Fruit fly (Drosophila melanogaster) whole organism, prepupa: ENCODE results near the gene CG42655.
A peak's percentile ranks its signal among the peaks of the same experiment; 100 is the strongest.

Source experiments
- Blimp-1 ChIP-seq: fragments of 200-800 bp; sonication (Bioruptor generic); optimal IDR thresholded peaks from 3 replicates; lab custom pipeline; 2017; ENCODE audit warnings: missing biosample characterization, missing genetic modification characterization, mild to moderate bottlenecking, moderate library complexity, missing genetic modification reagents
- CG10631 ChIP-seq: fragments of 200-800 bp; sonication (Bioruptor generic); optimal IDR thresholded peaks from 2 replicates; lab custom pipeline; 2016; ENCODE audit warnings: missing biosample characterization, missing genetic modification characterization
- CG11294 ChIP-seq: fragments of 200-800 bp; sonication (Bioruptor generic); IDR thresholded peaks from 2 replicates; pipeline ENCODE4 v1.3.6; 2022; ENCODE audit warnings: missing biosample characterization, missing genetic modification characterization
- CG11762 ChIP-seq: fragments of 200-800 bp; sonication (Bioruptor generic); optimal IDR thresholded peaks from 3 replicates; lab custom pipeline; 2016; ENCODE audit warnings: missing biosample characterization, missing genetic modification characterization; ENCODE audit not compliant: insufficient read depth
- CG11902 ChIP-seq: fragments of 200-800 bp; sonication (Bioruptor generic); optimal IDR thresholded peaks from 3 replicates; lab custom pipeline; 2016; ENCODE audit warnings: missing biosample characterization, missing genetic modification characterization
- CG15336 ChIP-seq: fragments of 200-800 bp; sonication (Bioruptor generic); IDR thresholded peaks from 2 replicates; pipeline ENCODE4 v1.3.6; 2022; ENCODE audit warnings: missing biosample characterization, missing genetic modification characterization
- CG1621 ChIP-seq: fragments of 200-800 bp; sonication (Bioruptor generic); optimal IDR thresholded peaks from 3 replicates; lab custom pipeline; 2018; ENCODE audit warnings: missing biosample characterization, mild to moderate bottlenecking, missing genetic modification characterization
- CG31627 ChIP-seq: fragments of 200-800 bp; sonication (Bioruptor generic); optimal IDR thresholded peaks from 3 replicates; lab custom pipeline; 2016; ENCODE audit warnings: missing biosample characterization, missing genetic modification characterization
- CG32006 ChIP-seq: fragments of 200-800 bp; sonication (Bioruptor generic); optimal IDR thresholded peaks from 3 replicates; lab custom pipeline; 2017; ENCODE audit warnings: missing biosample characterization, mild to moderate bottlenecking, missing genetic modification characterization
- CG4318 ChIP-seq: fragments of 200-800 bp; sonication (Bioruptor generic); optimal IDR thresholded peaks from 3 replicates; lab custom pipeline; 2017; ENCODE audit warnings: missing biosample characterization, mild to moderate bottlenecking, missing genetic modification characterization
- CG6163 ChIP-seq: fragments of 200-800 bp; sonication (Bioruptor generic); IDR thresholded peaks from 3 replicates; pipeline ENCODE4 v1.3.6; 2022; ENCODE audit warnings: missing biosample characterization, missing genetic modification characterization
- CG6276 ChIP-seq: fragments of 200-800 bp; sonication (Bioruptor generic); optimal IDR thresholded peaks from 2 replicates; lab custom pipeline; 2017; ENCODE audit warnings: missing biosample characterization, mild to moderate bottlenecking, missing genetic modification characterization
- CG6792 ChIP-seq: fragments of 200-800 bp; sonication (Bioruptor generic); optimal IDR thresholded peaks from 3 replicates; lab custom pipeline; 2016; ENCODE audit warnings: missing biosample characterization, missing genetic modification characterization
- CG7368 ChIP-seq: fragments of 200-800 bp; sonication (Bioruptor generic); optimal IDR thresholded peaks from 3 replicates; lab custom pipeline; 2016; ENCODE audit warnings: missing biosample characterization, missing genetic modification characterization
- CG8319 ChIP-seq: fragments of 200-800 bp; sonication (Bioruptor generic); optimal IDR thresholded peaks from 3 replicates; lab custom pipeline; 2016; ENCODE audit warnings: missing biosample characterization, missing genetic modification characterization
- CG8632 ChIP-seq: fragments of 200-800 bp; sonication (Bioruptor generic); optimal IDR thresholded peaks from 3 replicates; lab custom pipeline; 2016; ENCODE audit warnings: missing biosample characterization, missing genetic modification characterization
- Eip75B ChIP-seq: fragments of 200-800 bp; sonication (Bioruptor generic); optimal IDR thresholded peaks from 3 replicates; lab custom pipeline; 2016; ENCODE audit warnings: missing biosample characterization, missing genetic modification characterization
- Eip78C ChIP-seq: fragments of 200-800 bp; sonication (Bioruptor generic); peaks from one replicate; lab custom pipeline; 2016; ENCODE audit warnings: missing biosample characterization, missing genetic modification characterization
- Ets96B ChIP-seq: fragments of 200-800 bp; optimal IDR thresholded peaks from 2 replicates; lab custom pipeline; 2019; ENCODE audit warnings: missing biosample characterization, mild to moderate bottlenecking, missing genetic modification characterization, moderate library complexity
- Gug ChIP-seq: fragments of 200-800 bp; sonication (Bioruptor generic); IDR thresholded peaks from 2 replicates; pipeline ENCODE4 v1.3.6; 2022; ENCODE audit warnings: missing biosample characterization, missing genetic modification characterization
- Hr38 ChIP-seq: sonication (Bioruptor generic); optimal IDR thresholded peaks from 2 replicates; lab custom pipeline; 2016; ENCODE audit warnings: missing biosample characterization, missing genetic modification characterization
- Hr39 ChIP-seq: fragments of 200-800 bp; sonication (Bioruptor generic); optimal IDR thresholded peaks from 2 replicates; lab custom pipeline; 2016; ENCODE audit warnings: missing biosample characterization, missing genetic modification characterization
- Hr4 ChIP-seq: fragments of 200-800 bp; sonication (Bioruptor generic); optimal IDR thresholded peaks from 3 replicates; lab custom pipeline; 2016; ENCODE audit warnings: missing biosample characterization, missing genetic modification characterization
- Lpt ChIP-seq: fragments of 200-800 bp; sonication (Bioruptor generic); optimal IDR thresholded peaks from 3 replicates; lab custom pipeline; 2016; ENCODE audit warnings: missing biosample characterization, missing genetic modification characterization
- Smox ChIP-seq: fragments of 200-800 bp; sonication (Bioruptor generic); optimal IDR thresholded peaks from 3 replicates; lab custom pipeline; 2016; ENCODE audit warnings: missing biosample characterization, missing genetic modification characterization
- Sox102F ChIP-seq: fragments of 200-800 bp; sonication (Bioruptor generic); optimal IDR thresholded peaks from 2 replicates; lab custom pipeline; 2016; ENCODE audit warnings: missing biosample characterization, mild to moderate bottlenecking, missing genetic modification characterization
- Sox15 ChIP-seq: fragments of 200-800 bp; sonication (Bioruptor generic); optimal IDR thresholded peaks from 3 replicates; lab custom pipeline; 2016; ENCODE audit warnings: missing biosample characterization, missing genetic modification characterization
- acj6 ChIP-seq: fragments of 200-800 bp; sonication (Bioruptor generic); optimal IDR thresholded peaks from 3 replicates; lab custom pipeline; 2016; ENCODE audit warnings: missing biosample characterization, missing genetic modification characterization
- cyc ChIP-seq: fragments of 200-800 bp; sonication (Bioruptor generic); optimal IDR thresholded peaks from 3 replicates; lab custom pipeline; 2016; ENCODE audit warnings: missing biosample characterization, missing genetic modification characterization
- dac ChIP-seq: fragments of 200-800 bp; sonication (Bioruptor generic); optimal IDR thresholded peaks from 2 replicates; lab custom pipeline; 2017; ENCODE audit warnings: missing biosample characterization, mild to moderate bottlenecking, missing genetic modification characterization
- esn ChIP-seq: fragments of 200-800 bp; sonication (Bioruptor generic); optimal IDR thresholded peaks from 2 replicates; lab custom pipeline; 2016; ENCODE audit warnings: missing biosample characterization, mild to moderate bottlenecking, missing genetic modification characterization, moderate library complexity
- fd85E ChIP-seq: fragments of 200-800 bp; sonication (Bioruptor generic); optimal IDR thresholded peaks from 3 replicates; lab custom pipeline; 2016; ENCODE audit warnings: missing biosample characterization, missing genetic modification characterization
- fkh ChIP-seq: fragments of 200-800 bp; sonication (Bioruptor generic); optimal IDR thresholded peaks from 3 replicates; lab custom pipeline; 2017; ENCODE audit warnings: missing biosample characterization, mild to moderate bottlenecking, missing genetic modification characterization, moderate library complexity
- lz ChIP-seq: fragments of 200-800 bp; sonication (Bioruptor generic); optimal IDR thresholded peaks from 3 replicates; lab custom pipeline; 2016; ENCODE audit warnings: missing biosample characterization, missing genetic modification characterization
- net ChIP-seq: fragments of 200-800 bp; sonication (Bioruptor generic); optimal IDR thresholded peaks from 3 replicates; lab custom pipeline; 2016; ENCODE audit warnings: missing biosample characterization, missing genetic modification characterization
- salr ChIP-seq, 2 experiments: fragments of 200-800 bp; sonication (Bioruptor generic); optimal IDR thresholded peaks; 3 replicates each; lab custom pipeline; 2016 to 2018; ENCODE audit warnings: missing biosample characterization in 2 of 2, missing genetic modification characterization in 2 of 2, mild to moderate bottlenecking in 1 of 2
- svp ChIP-seq: fragments of 200-800 bp; sonication (Bioruptor generic); peaks from one replicate; lab custom pipeline; 2016; ENCODE audit warnings: missing biosample characterization, missing genetic modification characterization
- topi ChIP-seq: fragments of 200-800 bp; sonication (Bioruptor generic); optimal IDR thresholded peaks from 3 replicates; lab custom pipeline; 2016; ENCODE audit warnings: missing biosample characterization, missing genetic modification characterization

The CG42655 gene

DNA sequence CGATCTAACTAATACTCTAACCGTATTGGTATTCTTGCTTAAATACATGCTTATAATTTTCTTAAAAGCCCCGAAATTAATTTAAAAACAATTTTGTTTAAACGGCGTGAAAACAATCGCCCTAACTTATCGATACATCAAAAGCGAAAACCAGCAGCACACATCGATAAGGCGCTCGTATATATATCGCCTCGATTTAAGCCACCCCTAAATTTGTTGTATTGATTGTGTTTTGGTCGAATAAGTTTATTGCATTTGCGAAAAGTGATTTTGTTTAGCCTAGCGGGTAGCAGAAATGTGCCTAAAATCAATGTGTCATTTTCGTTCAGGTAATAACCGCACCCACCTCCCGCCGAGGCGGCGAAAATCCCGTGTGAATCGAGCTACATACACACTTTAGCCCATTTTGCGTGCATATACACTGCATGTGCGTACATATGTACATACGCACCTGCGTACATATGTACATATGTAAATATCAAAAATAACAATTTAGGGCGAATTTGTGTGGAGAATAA is 38.3 kb upstream of the CG42655 start, which contains the start of the genes CG7646 and Nca:
Gene CG7646 (plus strand): TSS at position 174 of the 518 bp plus-strand sequence.
Gene Nca (plus strand): TSS at position 174 of the 518 bp plus-strand sequence.
- TF ChIP-seq fkh (GFP tag; lab: Kevin White, UChicago): peak; percentile 73
- peak; percentile 14 for TF ChIP-seq lz (GFP tag; lab: Kevin White, UChicago)
- no peak for TF ChIP-seq Blimp-1 (GFP tag; lab: Kevin White, UChicago)
- TF ChIP-seq Hr4 (GFP tag; lab: Kevin White, UChicago): peak; percentile 1
- peak; percentile 15 for TF ChIP-seq CG31627 (GFP tag; lab: Kevin White, UChicago)

DNA sequence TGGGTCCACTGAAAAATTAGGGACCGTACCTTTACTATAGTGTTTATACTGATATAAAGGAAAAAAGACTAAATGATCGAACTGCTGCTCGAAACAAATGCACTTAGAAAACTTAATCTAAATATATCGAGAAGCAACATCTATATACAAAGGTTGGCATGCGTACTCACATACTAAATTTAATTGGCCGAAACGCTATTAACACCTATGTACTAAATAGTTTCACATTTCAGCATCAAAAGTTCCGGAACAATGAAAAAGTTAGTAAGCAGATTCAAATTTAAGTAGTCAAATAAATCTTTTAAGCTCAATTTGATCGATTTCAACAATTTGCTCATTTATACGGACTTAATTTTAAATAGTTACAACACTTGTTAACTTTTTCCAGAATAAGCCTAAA is 37.6 kb upstream of the CG42655 start, which contains the start of gene fln:
Gene fln (minus strand): TSS at position 101 of the 400 bp plus-strand sequence.
- TF ChIP-seq Hr39 (GFP tag; lab: Kevin White, UChicago) (no peak), CG4318 (no peak), CG11294 (no peak), CG32006 (GFP tag; lab: Kevin White, UChicago) (no peak), Ets96B (no peak), CG10631 (GFP tag; lab: Kevin White, UChicago) (no peak), CG6276 (GFP tag; lab: Kevin White, UChicago) (no peak), Eip75B (GFP tag; lab: Kevin White, UChicago) (no peak)

dm6 chr3L:19988891-19989290 is 35.4 kb upstream of the CG42655 start, which contains the start of gene Csas:
TSS of gene Csas (minus strand) at chr3L:19988991.
- no peak for TF ChIP-seq topi (GFP tag; lab: Kevin White, UChicago)
- TF ChIP-seq CG15336 (GFP tag; lab: Robert Waterston, UW): peak; percentile 29; the same call in 1 of the 2 replicates

dm6 chr3L:19985768-19986167 is 32.3 kb upstream of the CG42655 start, which contains the start of the genes hale and schuy:
TSS of gene hale (minus strand) at chr3L:19985868.
TSS of gene schuy (plus strand) at chr3L:19986093.
- no peak for TF ChIP-seq Eip75B (GFP tag; lab: Kevin White, UChicago)
- no peak for TF ChIP-seq CG15336 (GFP tag; lab: Robert Waterston, UW)
- TF ChIP-seq Blimp-1 (GFP tag; lab: Kevin White, UChicago): no peak
- no peak for TF ChIP-seq CG6276 (GFP tag; lab: Kevin White, UChicago)
- no peak for TF ChIP-seq topi (GFP tag; lab: Kevin White, UChicago)
- TF ChIP-seq Hr38 (GFP tag; lab: Kevin White, UChicago): no peak
- no peak for TF ChIP-seq svp
- TF ChIP-seq Gug (GFP tag; lab: Robert Waterston, UW): no peak
- TF ChIP-seq net: no peak
- TF ChIP-seq Eip78C: no peak
- no peak for TF ChIP-seq CG1621
- TF ChIP-seq salr (GFP tag; optimal IDR thresholded peaks at IDR 0.05; lab: Kevin White, UChicago): no peak
- TF ChIP-seq acj6 (GFP tag; lab: Kevin White, UChicago): no peak
- no peak for TF ChIP-seq CG8632 (GFP tag; lab: Kevin White, UChicago)
- TF ChIP-seq CG11902 (GFP tag; lab: Kevin White, UChicago): no peak
- TF ChIP-seq dac (GFP tag; lab: Kevin White, UChicago): no peak
- no peak for TF ChIP-seq CG6792 (GFP tag; lab: Kevin White, UChicago)
- no peak for TF ChIP-seq CG8319 (GFP tag; lab: Kevin White, UChicago)
- TF ChIP-seq fkh (GFP tag; lab: Kevin White, UChicago): no peak
- no peak for TF ChIP-seq esn (GFP tag; lab: Kevin White, UChicago)

DNA sequence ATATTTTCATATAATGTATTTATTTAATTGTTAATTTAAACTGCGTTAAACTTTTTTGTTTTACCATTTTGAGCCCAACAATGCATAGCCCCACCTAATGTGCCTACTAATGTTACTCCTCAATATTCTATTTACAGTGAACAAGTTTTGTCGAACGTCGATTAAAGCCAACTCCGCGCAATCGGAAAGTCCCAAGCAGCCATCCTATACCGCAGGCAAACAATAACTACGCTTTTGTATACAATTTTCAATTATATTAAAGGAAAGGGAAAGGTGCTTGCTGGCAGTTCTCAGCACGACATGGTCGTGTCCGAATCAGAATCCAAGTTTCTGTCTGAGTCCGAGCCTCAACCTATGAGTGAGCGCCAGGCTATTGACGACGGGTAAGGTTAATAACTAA is 27.9 kb upstream of the CG42655 start, which contains the start of gene CG17732:
Gene CG17732 (plus strand): TSS at position 301 of the 400 bp plus-strand sequence.
- TF ChIP-seq cyc (no peak), CG11294 (no peak), CG11762 (no peak), CG15336 (GFP tag; lab: Robert Waterston, UW) (no peak), Sox15 (GFP tag; lab: Kevin White, UChicago) (no peak), CG6163 (GFP tag; lab: Robert Waterston, UW) (no peak), Ets96B (no peak), fd85E (GFP tag; lab: Kevin White, UChicago) (no peak), net (no peak), Sox102F (GFP tag; lab: Kevin White, UChicago) (no peak), Smox (no peak), CG7368 (GFP tag; lab: Kevin White, UChicago) (no peak), dac (GFP tag; lab: Kevin White, UChicago) (no peak), Lpt (GFP tag; lab: Kevin White, UChicago) (no peak), CG31627 (GFP tag; lab: Kevin White, UChicago) (no peak), salr (GFP tag; optimal IDR thresholded peaks at IDR 0.05; lab: Kevin White, UChicago) (no peak)
- TF ChIP-seq, all 60 proteins: peak for 0
